Worm (Caenorhabditis elegans): ENCODE data around the gene mig-38.

mig-38 gene

ce11 chrIV:11638016-11638415, 44.0 kb downstream of the mig-38 start, which contains the start of gene rbm-17:
Gene rbm-17, plus strand, starts transcription at chrIV:11638316.
- no peak for TF ChIP-seq sma-3 (GFP tag; optimal IDR thresholded peaks at IDR 0.05)
- TF ChIP-seq nhr-77 (tag; optimal IDR thresholded peaks at IDR 0.05), result no peak
- no peak for TF ChIP-seq ceh-16 (tag; optimal IDR thresholded peaks at IDR 0.05)
- no peak for TF ChIP-seq aly-2 (tag; optimal IDR thresholded peaks at IDR 0.05)
- TF ChIP-seq nhr-129 (tag; optimal IDR thresholded peaks at IDR 0.05), result no peak
- TF ChIP-seq ztf-11 (tag; optimal IDR thresholded peaks at IDR 0.05), result no peak
- no peak for TF ChIP-seq nhr-6 (tag; optimal IDR thresholded peaks at IDR 0.05)
- TF ChIP-seq lin-11 (tag; optimal IDR thresholded peaks at IDR 0.05), result no peak
- TF ChIP-seq nhr-25 (tag; optimal IDR thresholded peaks at IDR 0.05), result no peak
- TF ChIP-seq ZK546.5 (tag; optimal IDR thresholded peaks at IDR 0.05), result no peak
- no peak for TF ChIP-seq ceh-82 (tag; optimal IDR thresholded peaks at IDR 0.05)
- TF ChIP-seq unc-55 (GFP tag; optimal IDR thresholded peaks at IDR 0.05), result no peak
- TF ChIP-seq egl-27 (tag; optimal IDR thresholded peaks at IDR 0.05), result no peak
- TF ChIP-seq blmp-1 (tag; optimal IDR thresholded peaks at IDR 0.05; ENCODE audit: insufficient read depth), result no peak
- TF ChIP-seq F13H6.1 (tag; optimal IDR thresholded peaks at IDR 0.05), result no peak
- TF ChIP-seq fos-1 (tag; optimal IDR thresholded peaks at IDR 0.05), result no peak
- no peak for TF ChIP-seq elt-3 (tag; optimal IDR thresholded peaks at IDR 0.05)
- no peak for TF ChIP-seq mbf-1 (tag; optimal IDR thresholded peaks at IDR 0.05)

- no peak for TF ChIP-seq aly-2 (tag; optimal IDR thresholded peaks at IDR 0.05)
- no peak for TF ChIP-seq skn-1 (tag; optimal IDR thresholded peaks at IDR 0.05)
- no peak for TF ChIP-seq nhr-21 (tag; optimal IDR thresholded peaks at IDR 0.05)
- no peak for TF ChIP-seq nhr-12 (tag; optimal IDR thresholded peaks at IDR 0.05)
- TF ChIP-seq elt-1 (tag; optimal IDR thresholded peaks at IDR 0.05), result no peak
- TF ChIP-seq nhr-23 (tag; optimal IDR thresholded peaks at IDR 0.05), result no peak
- TF ChIP-seq ama-1 (optimal IDR thresholded peaks at IDR 0.05), result no peak
- no peak for TF ChIP-seq sem-4 (tag; optimal IDR thresholded peaks at IDR 0.05)
Measured at ce11 chrIV:11640915-11641314, 46.9 kb downstream of the mig-38 start, which contains the start of gene ttr-50. Gene ttr-50, minus strand, starts transcription at chrIV:11641015.

- TF ChIP-seq sma-9 (GFP tag; optimal IDR thresholded peaks at IDR 0.05) (no peak), sma-9 (tag; optimal IDR thresholded peaks at IDR 0.05) (no peak), lin-39 (tag; optimal IDR thresholded peaks at IDR 0.05) (no peak), R02D3.7 (tag; optimal IDR thresholded peaks at IDR 0.05) (no peak), aly-2 (tag; optimal IDR thresholded peaks at IDR 0.05) (no peak), ceh-16 (tag; optimal IDR thresholded peaks at IDR 0.05) (no peak), elt-1 (tag; optimal IDR thresholded peaks at IDR 0.05) (no peak), mdl-1 (tag; optimal IDR thresholded peaks at IDR 0.05) (no peak), ama-1 (optimal IDR thresholded peaks at IDR 0.05) (no peak), ZK546.5 (tag; optimal IDR thresholded peaks at IDR 0.05) (no peak), Y55F3AM.14 (GFP tag; optimal IDR thresholded peaks at IDR 0.05) (no peak), unc-55 (GFP tag; optimal IDR thresholded peaks at IDR 0.05) (no peak), fos-1 (tag; optimal IDR thresholded peaks at IDR 0.05) (no peak), nhr-12 (tag; optimal IDR thresholded peaks at IDR 0.05) (no peak)
Measured at ce11 chrIV:11641802-11642201, 47.8 kb downstream of the mig-38 start, which contains the start of gene ZK809.1. Gene ZK809.1, plus strand, starts transcription at chrIV:11642102.

- TF ChIP-seq lin-13 (GFP tag; optimal IDR thresholded peaks at IDR 0.05), result no peak
- TF ChIP-seq unc-62 (GFP tag; optimal IDR thresholded peaks at IDR 0.05), result no peak
- TF ChIP-seq gmeb-1 (tag; optimal IDR thresholded peaks at IDR 0.05), result no peak
- no peak for TF ChIP-seq C34F6.9 (tag; optimal IDR thresholded peaks at IDR 0.05)
- no peak for TF ChIP-seq lin-39 (tag; optimal IDR thresholded peaks at IDR 0.05)
Measured at ce11 chrIV:11643829-11644228, 49.8 kb downstream of the mig-38 start, which contains the start of gene prx-2. Gene prx-2, plus strand, starts transcription at chrIV:11644129.

- TF ChIP-seq unc-39 (tag; optimal IDR thresholded peaks at IDR 0.05), result no peak
- no peak for TF ChIP-seq nhr-25 (tag; optimal IDR thresholded peaks at IDR 0.05)
- no peak for TF ChIP-seq blmp-1 (tag; optimal IDR thresholded peaks at IDR 0.05; ENCODE audit: insufficient read depth)
- TF ChIP-seq gmeb-1 (tag; optimal IDR thresholded peaks at IDR 0.05), result no peak
- TF ChIP-seq nhr-129 (tag; optimal IDR thresholded peaks at IDR 0.05), result no peak
- TF ChIP-seq fos-1 (tag; optimal IDR thresholded peaks at IDR 0.05), result no peak
- TF ChIP-seq nhr-6 (tag; optimal IDR thresholded peaks at IDR 0.05), result no peak
- TF ChIP-seq lin-11 (tag; optimal IDR thresholded peaks at IDR 0.05), result no peak
- no peak for TF ChIP-seq nhr-23 (tag; optimal IDR thresholded peaks at IDR 0.05)
- no peak for TF ChIP-seq sma-3 (GFP tag; optimal IDR thresholded peaks at IDR 0.05)
- no peak for TF ChIP-seq nhr-77 (tag; optimal IDR thresholded peaks at IDR 0.05)
- TF ChIP-seq ceh-16 (tag; optimal IDR thresholded peaks at IDR 0.05), result no peak
- no peak for TF ChIP-seq elt-1 (tag; optimal IDR thresholded peaks at IDR 0.05)
- no peak for TF ChIP-seq egl-27 (tag; optimal IDR thresholded peaks at IDR 0.05)
Measured at ce11 chrIV:11644705-11645104, 50.7 kb downstream of the mig-38 start.
